Fruit fly (Drosophila melanogaster): ENCODE data around the gene Nhe2.
A peak's percentile ranks its signal among the peaks of the same experiment; 100 is the strongest.

Nhe2 gene

DNA sequence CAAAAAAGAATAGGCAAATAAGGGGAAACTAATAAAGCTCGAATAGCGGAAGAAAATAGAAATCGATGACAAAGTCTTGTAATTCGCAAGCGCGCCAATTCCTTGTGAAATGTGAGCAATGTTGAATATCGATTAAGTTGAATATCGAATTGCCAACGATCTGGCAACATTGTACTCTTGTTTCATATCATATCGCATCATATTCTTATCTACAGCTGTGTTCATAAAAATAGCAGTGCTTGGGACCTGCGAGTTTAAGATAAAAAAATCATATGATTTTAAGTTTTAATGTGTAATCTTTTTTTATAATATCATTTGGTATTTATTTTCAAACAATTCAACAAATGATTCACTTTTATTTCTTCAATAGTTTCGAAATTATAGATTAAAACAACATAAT is 44.7 kb downstream of the Nhe2 start (continued):
- TF ChIP-seq CG7928 (GFP tag; optimal IDR thresholded peaks at IDR 0.05), result no peak
- TF ChIP-seq tio (GFP tag; optimal IDR thresholded peaks at IDR 0.05), result peak; percentile 26
- TF ChIP-seq zen2 (GFP tag; IDR thresholded peaks at IDR 0.05; ENCODE audit: partially characterized antibody), result peak; percentile 73; the same call in 1 of the 3 replicates
- no peak for TF ChIP-seq rib (GFP tag; IDR thresholded peaks at IDR 0.05)
- no peak for TF ChIP-seq cg (GFP tag; optimal IDR thresholded peaks at IDR 0.05)
- no peak for TF ChIP-seq Hand (GFP tag; optimal IDR thresholded peaks at IDR 0.05)
- TF ChIP-seq CG18599 (GFP tag; optimal IDR thresholded peaks at IDR 0.05), result no peak
- peak; percentile 37 for TF ChIP-seq tin (GFP tag; optimal IDR thresholded peaks at IDR 0.05)
- TF ChIP-seq CG10543 (GFP tag; optimal IDR thresholded peaks at IDR 0.05), result no peak
- no peak for TF ChIP-seq CG10565 (GFP tag; optimal IDR thresholded peaks at IDR 0.05)
- no peak for TF ChIP-seq CG15073 (GFP tag; optimal IDR thresholded peaks at IDR 0.05)
- TF ChIP-seq CG16815 (GFP tag; optimal IDR thresholded peaks at IDR 0.05), result no peak
- peak; percentile 61 for TF ChIP-seq tna (GFP tag; IDR thresholded peaks at IDR 0.05; ENCODE audit: partially characterized antibody)
- TF ChIP-seq peb (GFP tag; IDR thresholded peaks at IDR 0.05), result no peak
- no peak for TF ChIP-seq CG17912 (GFP tag; optimal IDR thresholded peaks at IDR 0.05)
- no peak for TF ChIP-seq pnt (GFP tag; optimal IDR thresholded peaks at IDR 0.05)
- TF ChIP-seq hbn (GFP tag; IDR thresholded peaks at IDR 0.05; ENCODE audit: partially characterized antibody), result peak; percentile 73
- TF ChIP-seq CG8281 (tag; optimal IDR thresholded peaks at IDR 0.05), result no peak
- peak; percentile 4 for TF ChIP-seq trh (GFP tag; optimal IDR thresholded peaks at IDR 0.05)
- TF ChIP-seq hb (GFP tag; IDR thresholded peaks at IDR 0.05; ENCODE audit: partially characterized antibody), result peak; percentile 69; the same call in 2 of the 3 replicates
- peak; percentile 35; the same call in 2 of the 3 replicates for TF ChIP-seq CG14860 (GFP tag; IDR thresholded peaks at IDR 0.05; ENCODE audit: partially characterized antibody)
- TF ChIP-seq Lpt (GFP tag; optimal IDR thresholded peaks at IDR 0.05), result no peak
- no peak for TF ChIP-seq CG6272 (GFP tag; IDR thresholded peaks at IDR 0.05)
- TF ChIP-seq CG13775 (GFP tag; optimal IDR thresholded peaks at IDR 0.05), result peak; percentile 20
- peak; percentile 32 for TF ChIP-seq Dek (tag; optimal IDR thresholded peaks at IDR 0.05)
- peak; percentile 66 for TF ChIP-seq CG17328 (GFP tag; IDR thresholded peaks at IDR 0.05)
- TF ChIP-seq gcm (GFP tag; optimal IDR thresholded peaks at IDR 0.05), result no peak
- no peak for TF ChIP-seq CG3163 (GFP tag; optimal IDR thresholded peaks at IDR 0.05)
- TF ChIP-seq wdn (GFP tag; IDR thresholded peaks at IDR 0.05), result peak; percentile 34; the same call in 1 of the 2 replicates
- no peak for TF ChIP-seq cato (GFP tag; optimal IDR thresholded peaks at IDR 0.05; ENCODE audit: borderline replicate concordance)
- no peak for TF ChIP-seq CG1529 (GFP tag; optimal IDR thresholded peaks at IDR 0.05)
- TF ChIP-seq Hr78 (GFP tag; optimal IDR thresholded peaks at IDR 0.05), result no peak
- TF ChIP-seq CG13624 (GFP tag; optimal IDR thresholded peaks at IDR 0.05), result no peak
- TF ChIP-seq CG32767 (GFP tag; IDR thresholded peaks at IDR 0.05), result peak; percentile 11; the same call in 1 of the 2 replicates
- peak; percentile 69 for TF ChIP-seq CG2712 (tag; optimal IDR thresholded peaks at IDR 0.05)
- peak; percentile 73 for TF ChIP-seq dysf (GFP tag; IDR thresholded peaks at IDR 0.05)
- TF ChIP-seq Mad (GFP tag; optimal IDR thresholded peaks at IDR 0.05), result no peak
- TF ChIP-seq CG7556 (GFP tag; optimal IDR thresholded peaks at IDR 0.05), result no peak
- no peak for TF ChIP-seq en (GFP tag; optimal IDR thresholded peaks at IDR 0.05)
- TF ChIP-seq Xbp1 (GFP tag; optimal IDR thresholded peaks at IDR 0.05), result peak; percentile 57
- TF ChIP-seq Hr51 (GFP tag; optimal IDR thresholded peaks at IDR 0.05), result peak in 1 of 2 experiments; percentile 70
- no peak for TF ChIP-seq sc (optimal IDR thresholded peaks at IDR 0.05)
- no peak for TF ChIP-seq sc (GFP tag; optimal IDR thresholded peaks at IDR 0.05)
- peak; percentile 21 for TF ChIP-seq CG12155 (GFP tag; optimal IDR thresholded peaks at IDR 0.05)
- TF ChIP-seq ttk (GFP tag; IDR thresholded peaks at IDR 0.05), result no peak
- no peak for TF ChIP-seq CG4360 (GFP tag; IDR thresholded peaks at IDR 0.05)
- no peak for TF ChIP-seq Gsc (GFP tag; IDR thresholded peaks at IDR 0.05)
- TF ChIP-seq Max (GFP tag; optimal IDR thresholded peaks at IDR 0.05), result no peak
- TF ChIP-seq Awh (GFP tag; IDR thresholded peaks at IDR 0.05), result no peak
- TF ChIP-seq dmrt99B (tag; optimal IDR thresholded peaks at IDR 0.05), result peak; percentile 63

All from whole organism, embryonic.